Fruit fly (Drosophila melanogaster): ENCODE results near the gene CG14965.

dm6 chr3L:3148125-3149059 is 43.9 kb downstream of the CG14965 start, which contains the start of the genes Usp5 and BtbVII:
- no peak for TF ChIP-seq CTCF (optimal IDR thresholded peaks at IDR 0.05)
- no peak for TF ChIP-seq CG8478 (optimal IDR thresholded peaks at IDR 0.05)
